Fruit fly (Drosophila melanogaster): ENCODE results near the gene CG11537.

Gene CG11537

DNA sequence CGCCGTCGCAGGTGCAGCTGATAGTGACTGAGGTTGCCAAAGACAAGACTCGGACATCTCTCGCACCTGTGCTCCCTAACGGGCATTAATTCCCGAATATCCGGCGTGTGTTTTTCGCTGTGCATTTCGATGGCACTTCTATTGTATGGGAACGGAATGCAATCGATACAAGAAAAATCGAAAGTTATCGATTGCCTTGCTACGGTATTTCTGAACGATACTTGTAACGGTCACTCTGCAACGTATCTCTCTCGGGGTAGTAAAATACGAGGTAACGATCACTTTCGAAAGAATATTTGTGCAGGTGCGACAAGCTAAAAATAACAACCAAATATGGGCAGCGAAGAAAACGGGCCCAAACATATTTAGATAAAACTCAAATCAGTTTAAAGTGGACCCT is 21.7 kb upstream of the CG11537 start, which contains the start of gene CG32280 (continued):
- TF ChIP-seq CG17385 (GFP tag; optimal IDR thresholded peaks at IDR 0.05) (no peak), CG7556 (GFP tag; optimal IDR thresholded peaks at IDR 0.05) (no peak), CG15601 (tag; optimal IDR thresholded peaks at IDR 0.05) (no peak), crc (GFP tag; optimal IDR thresholded peaks at IDR 0.05) (no peak), C15 (GFP tag; IDR thresholded peaks at IDR 0.05) (no peak), ewg (GFP tag; optimal IDR thresholded peaks at IDR 0.05) (no peak), nmo (GFP tag; optimal IDR thresholded peaks at IDR 0.05) (peak; percentile 38), CG12219 (GFP tag; optimal IDR thresholded peaks at IDR 0.05) (no peak), Hr3 (GFP tag; optimal IDR thresholded peaks at IDR 0.05) (no peak), shn (GFP tag; optimal IDR thresholded peaks at IDR 0.05) (peak; percentile 56), CG13775 (GFP tag; optimal IDR thresholded peaks at IDR 0.05) (no peak), Mad (GFP tag; optimal IDR thresholded peaks at IDR 0.05) (peak; percentile 10), sisA (GFP tag; IDR thresholded peaks at IDR 0.05) (no peak), CG17328 (GFP tag; IDR thresholded peaks at IDR 0.05) (no peak), crp (GFP tag; optimal IDR thresholded peaks at IDR 0.05) (no peak), her (GFP tag; optimal IDR thresholded peaks at IDR 0.05) (peak; percentile 37), cato (GFP tag; optimal IDR thresholded peaks at IDR 0.05; ENCODE audit: borderline replicate concordance) (no peak), CG2199 (GFP tag; IDR thresholded peaks at IDR 0.05) (0 out of 3 replicates have a peak, but pooled peaks have one; percentile 6), CG4424 (GFP tag; optimal IDR thresholded peaks at IDR 0.05) (peak; percentile 6), CG34224 (GFP tag; IDR thresholded peaks at IDR 0.05; ENCODE audit: partially characterized antibody) (peak; percentile 90), CG18764 (GFP tag; optimal IDR thresholded peaks at IDR 0.05) (no peak), Doc2 (GFP tag; IDR thresholded peaks at IDR 0.05) (no peak), CG4730 (GFP tag; IDR thresholded peaks at IDR 0.05) (no peak), Spps (tag; optimal IDR thresholded peaks at IDR 0.05) (no peak), CG16813 (GFP tag; IDR thresholded peaks at IDR 0.05; ENCODE audit: partially characterized antibody) (peak; percentile 82), lov (optimal IDR thresholded peaks at IDR 0.05) (no peak), lov (GFP tag; IDR thresholded peaks at IDR 0.05) (no peak), dati (GFP tag; IDR thresholded peaks at IDR 0.05) (no peak), grau (tag; optimal IDR thresholded peaks at IDR 0.05) (peak; percentile 30), pros (GFP tag; optimal IDR thresholded peaks at IDR 0.05) (no peak), en (GFP tag; optimal IDR thresholded peaks at IDR 0.05) (no peak), gro (GFP tag; optimal IDR thresholded peaks at IDR 0.05) (peak; percentile 61), CG5953 (GFP tag; IDR thresholded peaks at IDR 0.05) (no peak), CG10267 (tag; optimal IDR thresholded peaks at IDR 0.05) (peak; percentile 48), CG6254 (GFP tag; optimal IDR thresholded peaks at IDR 0.05) (no peak), CG31365 (tag; optimal IDR thresholded peaks at IDR 0.05) (no peak), pzg (GFP tag; optimal IDR thresholded peaks at IDR 0.05) (peak; percentile 91), CG14860 (GFP tag; IDR thresholded peaks at IDR 0.05; ENCODE audit: partially characterized antibody) (peak; percentile 82), GATAe (GFP tag; conservative IDR thresholded peaks at IDR 0.05) (no peak), CG14050 (GFP tag; IDR thresholded peaks at IDR 0.05) (no peak), Gsc (GFP tag; IDR thresholded peaks at IDR 0.05) (no peak), CG7372 (GFP tag; IDR thresholded peaks at IDR 0.05) (no peak), Dref (GFP tag; IDR thresholded peaks at IDR 0.05) (peak; percentile 96), dpn (GFP tag; optimal IDR thresholded peaks at IDR 0.05) (peak; percentile 13 to 38), ci (GFP tag; IDR thresholded peaks at IDR 0.05) (peak; percentile 68; the same call in 1 of the 3 replicates), Oaz (GFP tag; IDR thresholded peaks at IDR 0.05) (no peak), HmgD (GFP tag; optimal IDR thresholded peaks at IDR 0.05) (peak; percentile 68), Doc3 (GFP tag; IDR thresholded peaks at IDR 0.05; ENCODE audit: partially characterized antibody) (peak; percentile 74), emc (GFP tag; optimal IDR thresholded peaks at IDR 0.05) (no peak), fru (optimal IDR thresholded peaks at IDR 0.05) (no peak), bbx (GFP tag; IDR thresholded peaks at IDR 0.05; ENCODE audit: partially characterized antibody) (peak; percentile 91), Nf-YC (tag; optimal IDR thresholded peaks at IDR 0.05) (peak; percentile 20)

Measured in whole organism, embryonic.